Fruit fly (Drosophila melanogaster) whole organism, embryonic: Measurements from ENCODE around the gene CG6180.

Source experiments
- Bgb ChIP-seq: fragments of 200-800 bp; sonication (Bioruptor generic); IDR thresholded peaks from 2 replicates; pipeline ENCODE4 v1.3.6; 2022; ENCODE audit warnings: missing biosample characterization, missing genetic modification characterization; ENCODE audit not compliant: partially characterized antibody
- CG10267 ChIP-seq: fragments of 200-800 bp; sonication (Bioruptor generic); optimal IDR thresholded peaks from 2 replicates; lab custom pipeline; 2018; ENCODE audit warnings: missing biosample characterization, mild to moderate bottlenecking, missing genetic modification characterization, moderate library complexity
- CG10431 ChIP-seq: fragments of 200-800 bp; sonication (Bioruptor generic); optimal IDR thresholded peaks from 3 replicates; lab custom pipeline; 2018; ENCODE audit warnings: missing biosample characterization, mild to moderate bottlenecking, missing genetic modification characterization
- CG11247 ChIP-seq: fragments of 200-800 bp; sonication (Bioruptor generic); IDR thresholded peaks from 2 replicates; pipeline ENCODE4 v1.3.6; 2022; ENCODE audit warnings: missing biosample characterization, missing genetic modification characterization
- CG12299 ChIP-seq: fragments of 200-800 bp; sonication (Bioruptor generic); optimal IDR thresholded peaks from 2 replicates; lab custom pipeline; 2018; ENCODE audit warnings: missing biosample characterization, mild to moderate bottlenecking, missing genetic modification characterization
- CG14050 ChIP-seq: fragments of 200-800 bp; sonication (Bioruptor generic); IDR thresholded peaks from 3 replicates; pipeline ENCODE4 v1.3.6; 2022; ENCODE audit warnings: missing biosample characterization, missing genetic modification characterization
- CG14860 ChIP-seq: fragments of 200-800 bp; sonication (Bioruptor generic); IDR thresholded peaks from 3 replicates; pipeline ENCODE4 v1.3.6; 2022; ENCODE audit warnings: missing biosample characterization, missing genetic modification characterization; ENCODE audit not compliant: partially characterized antibody
- CG1602 ChIP-seq: fragments of 200-800 bp; sonication (Bioruptor generic); optimal IDR thresholded peaks from 3 replicates; lab custom pipeline; 2016; ENCODE audit warnings: missing biosample characterization, missing genetic modification characterization
- CG1603 ChIP-seq: fragments of 200-800 bp; sonication (Bioruptor generic); optimal IDR thresholded peaks from 2 replicates; lab custom pipeline; 2019; ENCODE audit warnings: missing biosample characterization, mild to moderate bottlenecking, missing genetic modification characterization, moderate library complexity
- CG18262 ChIP-seq: fragments of 200-800 bp; optimal IDR thresholded peaks from 3 replicates; lab custom pipeline; 2019; ENCODE audit warnings: missing biosample characterization, mild to moderate bottlenecking, missing genetic modification characterization, moderate library complexity
- CG8924 ChIP-seq: fragments of 200-800 bp; optimal IDR thresholded peaks from 3 replicates; lab custom pipeline; 2019; ENCODE audit warnings: missing biosample characterization, mild to moderate bottlenecking, missing genetic modification characterization, moderate library complexity
- CHES-1-like ChIP-seq: fragments of 200-800 bp; sonication (Bioruptor generic); optimal IDR thresholded peaks from 2 replicates; lab custom pipeline; 2016; ENCODE audit warnings: missing biosample characterization, missing genetic modification characterization
- D ChIP-seq, 2 experiments: fragments of 200-800 bp in 1 of 2; fragments of >200 bp in 1 of 2; sonication (Bioruptor generic) in 1 of 2; optimal IDR thresholded peaks; 2 replicates in 1 of 2; 3 replicates in 1 of 2; lab custom pipeline; 2017; ENCODE audit warnings: mild to moderate bottlenecking in 1 of 2, missing biosample characterization in 1 of 2, missing genetic modification characterization in 1 of 2, missing genetic modification reagents in 1 of 2
- Dll ChIP-seq: fragments of 200-800 bp; sonication (Bioruptor generic); IDR thresholded peaks from 4 replicates; pipeline ENCODE4 v1.3.6; 2022; ENCODE audit warnings: missing biosample characterization, missing genetic modification characterization; ENCODE audit not compliant: partially characterized antibody
- Kr ChIP-seq: fragments of 200-800 bp; sonication (Bioruptor generic); optimal IDR thresholded peaks from 2 replicates; lab custom pipeline; 2017; ENCODE audit warnings: missing biosample characterization, mild to moderate bottlenecking, missing genetic modification characterization
- NC2β ChIP-seq: fragments of 200-800 bp; sonication (Bioruptor generic); optimal IDR thresholded peaks from 2 replicates; lab custom pipeline; 2016; ENCODE audit warnings: missing biosample characterization, missing genetic modification characterization
- Nf-YB ChIP-seq: fragments of 200-800 bp; sonication (Bioruptor generic); optimal IDR thresholded peaks from 3 replicates; lab custom pipeline; 2019; ENCODE audit warnings: missing biosample characterization, mild to moderate bottlenecking, missing genetic modification characterization, moderate library complexity
- Nf-YC ChIP-seq: fragments of 200-800 bp; optimal IDR thresholded peaks from 3 replicates; lab custom pipeline; 2019; ENCODE audit warnings: missing biosample characterization, mild to moderate bottlenecking, missing genetic modification characterization, moderate library complexity
- abd-A ChIP-seq: fragments of 200-800 bp; sonication (Bioruptor generic); optimal IDR thresholded peaks from 3 replicates; lab custom pipeline; 2019; ENCODE audit warnings: missing biosample characterization, mild to moderate bottlenecking, missing genetic modification characterization, moderate library complexity
- ash1 ChIP-seq: fragments of 200-800 bp; sonication (Bioruptor generic); optimal IDR thresholded peaks from 2 replicates; lab custom pipeline; 2018; ENCODE audit warnings: missing biosample characterization, mild to moderate bottlenecking, missing genetic modification characterization
- bsh ChIP-seq, 2 experiments: fragments of 200-800 bp; sonication (Bioruptor generic); optimal IDR thresholded peaks; 2 replicates each; lab custom pipeline; 2017 to 2018; ENCODE audit warnings: mild to moderate bottlenecking in 2 of 2, missing biosample characterization in 2 of 2, missing genetic modification characterization in 2 of 2, moderate library complexity in 1 of 2
- gsb-n ChIP-seq: fragments of 200-800 bp; sonication (Bioruptor generic); optimal IDR thresholded peaks from 3 replicates; lab custom pipeline; 2018; ENCODE audit warnings: missing biosample characterization, mild to moderate bottlenecking, missing genetic modification characterization
- ham ChIP-seq: fragments of 200-800 bp; sonication (Bioruptor generic); IDR thresholded peaks from 2 replicates; pipeline ENCODE4 v1.3.6; 2022; ENCODE audit warnings: missing biosample characterization, missing genetic modification characterization
- kni ChIP-seq: fragments of 200-800 bp; sonication (Bioruptor generic); optimal IDR thresholded peaks from 3 replicates; lab custom pipeline; 2017; ENCODE audit warnings: mild to moderate bottlenecking, missing biosample characterization, missing genetic modification reagents, missing genetic modification characterization
- mld ChIP-seq: fragments of 200-800 bp; sonication (Bioruptor generic); IDR thresholded peaks from 3 replicates; pipeline ENCODE4 v1.3.6; 2022; ENCODE audit warnings: missing biosample characterization, missing genetic modification characterization; ENCODE audit not compliant: partially characterized antibody
- nerfin-1 ChIP-seq: fragments of 200-800 bp; sonication (Bioruptor generic); optimal IDR thresholded peaks from 3 replicates; lab custom pipeline; 2019; ENCODE audit warnings: missing biosample characterization, mild to moderate bottlenecking, missing genetic modification characterization, moderate library complexity
- oc ChIP-seq: fragments of 200-800 bp; sonication (Bioruptor generic); optimal IDR thresholded peaks from 2 replicates; lab custom pipeline; 2018; ENCODE audit warnings: missing biosample characterization, mild to moderate bottlenecking, missing genetic modification characterization, moderate library complexity
- pfk ChIP-seq: fragments of 200-800 bp; sonication (Bioruptor generic); optimal IDR thresholded peaks from 2 replicates; lab custom pipeline; 2018; ENCODE audit warnings: missing biosample characterization, mild to moderate bottlenecking, missing genetic modification characterization, moderate library complexity
- pros ChIP-seq: fragments of 200-800 bp; sonication (Bioruptor generic); optimal IDR thresholded peaks from 3 replicates; lab custom pipeline; 2019; ENCODE audit warnings: missing biosample characterization, mild to moderate bottlenecking, missing genetic modification characterization, moderate library complexity
- scrt ChIP-seq: fragments of 200-800 bp; sonication (Bioruptor generic); optimal IDR thresholded peaks from 2 replicates; lab custom pipeline; 2018; ENCODE audit warnings: missing biosample characterization, mild to moderate bottlenecking, missing genetic modification characterization, moderate library complexity
- sens ChIP-seq: fragments of 200-800 bp; sonication (Bioruptor generic); peaks from one replicate; lab custom pipeline; 2016; ENCODE audit warnings: missing biosample characterization, missing genetic modification characterization
- seq ChIP-seq: fragments of 200-800 bp; sonication (Bioruptor generic); IDR thresholded peaks from 2 replicates; pipeline ENCODE4 v1.3.6; 2022; ENCODE audit warnings: missing biosample characterization, missing genetic modification characterization
- slp2 ChIP-seq: fragments of 200-800 bp; sonication (Bioruptor generic); optimal IDR thresholded peaks from 2 replicates; lab custom pipeline; 2016; ENCODE audit warnings: missing biosample characterization, missing genetic modification characterization
- sqz ChIP-seq: fragments of 200-800 bp; sonication (Bioruptor generic); optimal IDR thresholded peaks from 3 replicates; lab custom pipeline; 2018; ENCODE audit warnings: missing biosample characterization, mild to moderate bottlenecking, missing genetic modification characterization
- stwl ChIP-seq: fragments of 200-800 bp; sonication (Bioruptor generic); optimal IDR thresholded peaks from 3 replicates; lab custom pipeline; 2018; ENCODE audit warnings: missing biosample characterization, mild to moderate bottlenecking, missing genetic modification characterization, moderate library complexity
- tll ChIP-seq, 2 experiments: fragments of 200-800 bp in 1 of 2; fragments of >200 bp in 1 of 2; sonication (Bioruptor generic) in 1 of 2; optimal IDR thresholded peaks; 2 replicates each; lab custom pipeline; 2017 to 2019; ENCODE audit warnings: missing biosample characterization in 2 of 2, missing genetic modification characterization in 2 of 2, mild to moderate bottlenecking in 1 of 2, moderate library complexity in 1 of 2
- vnd ChIP-seq: fragments of 200-800 bp; sonication (Bioruptor generic); IDR thresholded peaks from 3 replicates; pipeline ENCODE4 v1.3.6; 2022; ENCODE audit warnings: missing biosample characterization, missing genetic modification characterization; ENCODE audit not compliant: partially characterized antibody
- vvl ChIP-seq: fragments of 200-800 bp; sonication (Bioruptor generic); IDR thresholded peaks from 2 replicates; pipeline ENCODE4 v1.3.6; 2022; ENCODE audit warnings: missing biosample characterization, missing genetic modification characterization

Gene CG6180

DNA sequence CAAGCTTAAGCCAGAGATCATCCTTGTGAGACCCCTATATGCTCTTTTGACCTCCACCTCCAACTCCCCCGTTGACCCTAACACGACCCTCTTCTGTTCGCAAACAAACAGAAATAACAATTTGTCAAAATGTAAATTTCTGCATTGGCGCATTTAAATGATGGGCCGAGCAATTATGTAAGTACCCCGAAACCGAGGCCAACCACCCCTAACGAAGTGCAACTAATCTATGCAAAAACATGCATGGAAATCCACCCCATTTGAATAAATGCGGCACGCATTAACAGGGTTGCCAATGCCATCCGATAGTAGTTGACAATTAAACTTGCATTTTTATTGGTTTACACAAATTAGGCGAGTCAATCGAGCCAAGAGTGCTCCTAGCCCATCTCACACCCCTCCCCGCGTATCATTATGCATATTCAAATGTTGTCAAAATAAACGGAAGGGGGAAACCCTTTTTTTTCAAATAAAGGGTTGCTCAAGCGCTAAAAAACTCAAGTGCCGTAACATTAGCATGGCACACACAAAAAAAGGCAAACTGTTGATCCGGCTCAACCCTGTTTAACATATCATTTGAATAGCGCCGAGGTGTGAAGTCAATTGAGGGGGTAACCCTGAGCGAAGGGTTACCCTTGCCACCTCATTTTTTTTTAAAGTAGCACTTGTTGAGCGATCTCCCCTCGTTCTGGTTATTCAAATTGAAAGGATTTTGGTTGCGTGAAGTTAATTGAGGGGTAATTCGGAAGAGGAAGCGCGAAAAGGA lies 25.7 kb upstream of the CG6180 start:
- TF ChIP-seq CG10267 (no peak), vnd (no peak), CG1603 (tag; lab: Kevin White, UChicago) (peak; percentile 10), bsh (GFP tag; optimal IDR thresholded peaks at IDR 0.05; lab: Kevin White, UChicago) (peak in 1 of 2 experiments; percentile 6), kni (GFP tag; lab: Kevin White, UChicago) (peak; percentile 45), NC2β (no peak), Nf-YB (GFP tag; lab: Kevin White, UChicago) (peak; percentile 64), oc (tag; lab: Kevin White, UChicago) (peak; percentile 21), CG18262 (tag; lab: Kevin White, UChicago) (peak; percentile 9), Dll (GFP tag; lab: Robert Waterston, UW) (0 out of 4 replicates have a peak, but pooled peaks have one; percentile 21), mld (GFP tag; lab: Robert Waterston, UW) (no peak), CG8924 (tag; lab: Kevin White, UChicago) (peak; percentile 1), pfk (GFP tag; lab: Kevin White, UChicago) (no peak), sens (GFP tag; lab: Kevin White, UChicago) (peak; percentile 85), ash1 (GFP tag; lab: Kevin White, UChicago) (no peak), stwl (tag; lab: Kevin White, UChicago) (peak; percentile 25), Bgb (GFP tag; lab: Robert Waterston, UW) (no peak), ham (no peak), Nf-YC (tag; lab: Kevin White, UChicago) (peak; percentile 57), seq (peak; percentile 70; the same call in 1 of the 2 replicates), CG10431 (GFP tag; lab: Kevin White, UChicago) (peak; percentile 48), scrt (GFP tag; lab: Kevin White, UChicago) (peak; percentile 89), tll (GFP tag; optimal IDR thresholded peaks at IDR 0.05; lab: Kevin White, UChicago) (peak in 1 of 2 experiments; percentile 54), pros (GFP tag; lab: Kevin White, UChicago) (peak; percentile 77), D (optimal IDR thresholded peaks at IDR 0.05; lab: Kevin White, UChicago) (no peak), D (GFP tag; optimal IDR thresholded peaks at IDR 0.05; lab: Kevin White, UChicago) (peak; percentile 29), CG14050 (no peak), nerfin-1 (tag; lab: Kevin White, UChicago) (peak; percentile 25), CG12299 (tag; lab: Kevin White, UChicago) (no peak), vvl (GFP tag; lab: Robert Waterston, UW) (peak; percentile 77), abd-A (peak; percentile 33), CG11247 (GFP tag; lab: Robert Waterston, UW) (no peak), CG1602 (GFP tag; lab: Kevin White, UChicago) (no peak), Kr (GFP tag; lab: Kevin White, UChicago) (peak; percentile 96), sqz (GFP tag; lab: Kevin White, UChicago) (peak; percentile 92), CG14860 (GFP tag; lab: Robert Waterston, UW) (no peak), gsb-n (tag; lab: Kevin White, UChicago) (peak; percentile 90), slp2 (GFP tag; lab: Kevin White, UChicago) (no peak), CHES-1-like (GFP tag; lab: Kevin White, UChicago) (no peak)
- TF ChIP-seq, all 482 proteins: peak for 23
